Worm (Caenorhabditis elegans) whole organism, early embryonic: ENCODE data around the gene him-10.

Experiments
- B0310.2 ChIP-seq: sonication (generic microtip); optimal IDR thresholded peaks from 2 replicates; lab custom pipeline; 2016; ENCODE audit warnings: mild to moderate bottlenecking, missing genetic modification characterization, missing compliant biosample characterization
- F13C5.2 ChIP-seq: sonication (generic microtip); optimal IDR thresholded peaks from 2 replicates; lab custom pipeline; 2017; ENCODE audit warnings: mild to moderate bottlenecking, missing genetic modification characterization, inconsistent platforms, missing compliant biosample characterization
- aly-1 ChIP-seq: sonication (generic microtip); optimal IDR thresholded peaks from 2 replicates; lab custom pipeline; 2016; ENCODE audit warnings: missing genetic modification characterization, missing compliant biosample characterization
- ama-1 ChIP-seq: fragments of 150-350 bp; optimal IDR thresholded peaks from 2 replicates; lab custom pipeline; 2014
- ceh-13 ChIP-seq: fragments of 200-800 bp; sonication (Bioruptor generic); optimal IDR thresholded peaks from 2 replicates; lab custom pipeline; 2018; ENCODE audit warnings: mild to moderate bottlenecking, missing genetic modification characterization, missing compliant biosample characterization
- ceh-36 ChIP-seq: sonication (generic microtip); optimal IDR thresholded peaks from 2 replicates; lab custom pipeline; 2016; ENCODE audit warnings: missing genetic modification characterization, inconsistent platforms, missing compliant biosample characterization
- ets-7 ChIP-seq: sonication (generic microtip); optimal IDR thresholded peaks from 2 replicates; lab custom pipeline; 2016; ENCODE audit warnings: missing genotype, missing genetic modification characterization, missing compliant biosample characterization
- flt-1 ChIP-seq: fragments of 200-800 bp; sonication (Bioruptor generic); IDR thresholded peaks from 2 replicates; pipeline ENCODE4 v1.3.6; 2022; ENCODE audit warnings: missing genetic modification characterization, missing compliant biosample characterization
- hmbx-1 ChIP-seq: sonication (generic microtip); optimal IDR thresholded peaks from 2 replicates; lab custom pipeline; 2016; ENCODE audit warnings: mild to moderate bottlenecking, missing genetic modification characterization, missing compliant biosample characterization
- hmg-4 ChIP-seq: fragments of 200-800 bp; sonication (Bioruptor generic); optimal IDR thresholded peaks from 2 replicates; lab custom pipeline; 2018; ENCODE audit warnings: mild to moderate bottlenecking, missing genetic modification characterization, missing compliant biosample characterization
- hnd-1 ChIP-seq: sonication (generic microtip); optimal IDR thresholded peaks from 2 replicates; lab custom pipeline; 2016; ENCODE audit warnings: missing genetic modification characterization, missing compliant biosample characterization
- pes-1 ChIP-seq: fragments of 200-800 bp; sonication (Bioruptor generic); IDR thresholded peaks from 2 replicates; pipeline ENCODE4 v1.3.6; 2022; ENCODE audit warnings: missing genetic modification reagents, missing genetic modification characterization, missing compliant biosample characterization
- scrt-1 ChIP-seq: fragments of 200-800 bp; sonication (Bioruptor generic); IDR thresholded peaks from 2 replicates; pipeline ENCODE4 v1.3.6; 2022; ENCODE audit warnings: missing genetic modification characterization, missing compliant biosample characterization
- sea-1 ChIP-seq: fragments of 200-800 bp; sonication (Bioruptor generic); conservative IDR thresholded peaks from 2 replicates; pipeline ENCODE4 v1.3.6; 2022; ENCODE audit warnings: missing genetic modification characterization, missing compliant biosample characterization
- tbx-11 ChIP-seq: fragments of 200-800 bp; sonication (Bioruptor generic); IDR thresholded peaks from 2 replicates; pipeline ENCODE4 v1.3.6; 2022; ENCODE audit warnings: missing genetic modification characterization, missing compliant biosample characterization
- tbx-37 ChIP-seq: fragments of 200-800 bp; sonication (Bioruptor generic); conservative IDR thresholded peaks from 2 replicates; pipeline ENCODE4 v1.3.6; 2022; ENCODE audit warnings: missing genetic modification reagents, missing genetic modification characterization, missing compliant biosample characterization
- tra-4 ChIP-seq: sonication (generic microtip); optimal IDR thresholded peaks from 2 replicates; lab custom pipeline; 2017; ENCODE audit warnings: missing genetic modification characterization, missing compliant biosample characterization

him-10 gene

ce11 chrIII:5802971-5803370, at the start of gene him-10, which contains the start of gene polq-1:
Gene him-10, plus strand, starts transcription at chrIII:5803260.
Gene polq-1, minus strand, starts transcription at chrIII:5803160.
- TF ChIP-seq sea-1 (GFP tag; lab: Robert Waterston, UW) (no peak), B0310.2 (tag; lab: Kevin White, UChicago) (no peak), tra-4 (tag; lab: Kevin White, UChicago) (no peak), ets-7 (tag; lab: Kevin White, UChicago) (no peak)

ce11 chrIII:5755204-5755603, 47.9 kb upstream of the him-10 start, which contains the start of gene ida-1:
Gene ida-1, plus strand, starts transcription at chrIII:5755539.
- TF ChIP-seq flt-1 (GFP tag; lab: Robert Waterston, UW) (no peak), hmbx-1 (no peak), F13C5.2 (no peak), pes-1 (no peak), tbx-37 (no peak), sea-1 (GFP tag; lab: Robert Waterston, UW) (no peak), ceh-36 (tag; lab: Kevin White, UChicago) (no peak), hnd-1 (tag; lab: Kevin White, UChicago) (no peak)

ce11 chrIII:5757492-5758045, 45.5 kb upstream of the him-10 start:
- no peak for TF ChIP-seq sea-1 (GFP tag; lab: Robert Waterston, UW)
- TF ChIP-seq F13C5.2: no peak
- no peak for TF ChIP-seq ama-1 (lab: Kevin White, UChicago)
- TF ChIP-seq pes-1: no peak
- TF ChIP-seq B0310.2 (tag; lab: Kevin White, UChicago): no peak
- TF ChIP-seq hmg-4 (GFP tag; lab: Kevin White, UChicago): no peak
- no peak for TF ChIP-seq tbx-11 (GFP tag; lab: Robert Waterston, UW)
- no peak for TF ChIP-seq ceh-36 (tag; lab: Kevin White, UChicago)
- TF ChIP-seq hnd-1 (tag; lab: Kevin White, UChicago): no peak
- no peak for TF ChIP-seq flt-1 (GFP tag; lab: Robert Waterston, UW)
- no peak for TF ChIP-seq ceh-13 (GFP tag; lab: Kevin White, UChicago)
- no peak for TF ChIP-seq tbx-37
- no peak for TF ChIP-seq scrt-1 (GFP tag; lab: Robert Waterston, UW)
- no peak for TF ChIP-seq tra-4 (tag; lab: Kevin White, UChicago)
- no peak for TF ChIP-seq ets-7 (tag; lab: Kevin White, UChicago)
- TF ChIP-seq aly-1: no peak
- TF ChIP-seq hmbx-1: no peak

- TF ChIP-seq aly-1: no peak
- no peak for TF ChIP-seq hmg-4 (GFP tag; lab: Kevin White, UChicago)
- no peak for TF ChIP-seq ceh-13 (GFP tag; lab: Kevin White, UChicago)
- TF ChIP-seq tbx-11 (GFP tag; lab: Robert Waterston, UW): no peak
- no peak for TF ChIP-seq tbx-37
- no peak for TF ChIP-seq tra-4 (tag; lab: Kevin White, UChicago)
- TF ChIP-seq flt-1 (GFP tag; lab: Robert Waterston, UW): no peak
- no peak for TF ChIP-seq scrt-1 (GFP tag; lab: Robert Waterston, UW)
- no peak for TF ChIP-seq ama-1 (lab: Kevin White, UChicago)
- no peak for TF ChIP-seq B0310.2 (tag; lab: Kevin White, UChicago)
- TF ChIP-seq ets-7 (tag; lab: Kevin White, UChicago): no peak
- no peak for TF ChIP-seq pes-1
- no peak for TF ChIP-seq F13C5.2
- TF ChIP-seq ceh-36 (tag; lab: Kevin White, UChicago): no peak
- no peak for TF ChIP-seq hmbx-1
These were observed 44.5 kb upstream of the him-10 start for ce11 chrIII:5758519-5759099.

ce11 chrIII:5760721-5761120, 42.3 kb upstream of the him-10 start:
- no peak for TF ChIP-seq tbx-37
- no peak for TF ChIP-seq hmbx-1
- no peak for TF ChIP-seq pes-1
- no peak for TF ChIP-seq B0310.2 (tag; lab: Kevin White, UChicago)
- no peak for TF ChIP-seq F13C5.2
- no peak for TF ChIP-seq sea-1 (GFP tag; lab: Robert Waterston, UW)
- TF ChIP-seq flt-1 (GFP tag; lab: Robert Waterston, UW): no peak
- no peak for TF ChIP-seq hmg-4 (GFP tag; lab: Kevin White, UChicago)
- TF ChIP-seq hnd-1 (tag; lab: Kevin White, UChicago): no peak
- no peak for TF ChIP-seq tbx-11 (GFP tag; lab: Robert Waterston, UW)
- no peak for TF ChIP-seq scrt-1 (GFP tag; lab: Robert Waterston, UW)
- no peak for TF ChIP-seq ceh-36 (tag; lab: Kevin White, UChicago)
- no peak for TF ChIP-seq aly-1
- TF ChIP-seq ceh-13 (GFP tag; lab: Kevin White, UChicago): no peak
- TF ChIP-seq ama-1 (lab: Kevin White, UChicago): no peak
- TF ChIP-seq tra-4 (tag; lab: Kevin White, UChicago): no peak

ce11 chrIII:5761886-5762285, 41.2 kb upstream of the him-10 start:
- TF ChIP-seq ets-7 (tag; lab: Kevin White, UChicago) (no peak), tra-4 (tag; lab: Kevin White, UChicago) (no peak), pes-1 (no peak), sea-1 (GFP tag; lab: Robert Waterston, UW) (no peak), tbx-11 (GFP tag; lab: Robert Waterston, UW) (no peak)

ce11 chrIII:5763988-5764387, 39.1 kb upstream of the him-10 start:
- TF ChIP-seq hmg-4 (GFP tag; lab: Kevin White, UChicago): no peak
- TF ChIP-seq ceh-13 (GFP tag; lab: Kevin White, UChicago): no peak
- TF ChIP-seq hmbx-1: no peak
- no peak for TF ChIP-seq sea-1 (GFP tag; lab: Robert Waterston, UW)
- no peak for TF ChIP-seq flt-1 (GFP tag; lab: Robert Waterston, UW)
- no peak for TF ChIP-seq B0310.2 (tag; lab: Kevin White, UChicago)
- no peak for TF ChIP-seq tra-4 (tag; lab: Kevin White, UChicago)
- no peak for TF ChIP-seq aly-1
- no peak for TF ChIP-seq F13C5.2
